Worm (Caenorhabditis elegans): Measurements from ENCODE around the gene K02F3.12.

ce11 chrIII:900134-900533 lies 43.8 kb downstream of the K02F3.12 start:
- TF ChIP-seq dao-5 (tag; optimal IDR thresholded peaks at IDR 0.05): no peak
- no peak for TF ChIP-seq him-1 (tag; optimal IDR thresholded peaks at IDR 0.05)
